Worm (Caenorhabditis elegans) whole organism, midembryonic: Measurements from ENCODE around the gene dpy-31.

Source experiments
- flt-1 ChIP-seq: fragments of 200-800 bp; sonication (Bioruptor generic); IDR thresholded peaks from 2 replicates; pipeline ENCODE4 v1.3.6; 2022; ENCODE audit warnings: missing genetic modification characterization, missing compliant biosample characterization
- klf-2 ChIP-seq: fragments of 200-800 bp; sonication (Bioruptor generic); conservative IDR thresholded peaks from 2 replicates; pipeline ENCODE4 v1.3.6; 2022; ENCODE audit warnings: missing genetic modification reagents, missing genetic modification characterization, missing compliant biosample characterization
- tab-1 ChIP-seq: fragments of 200-800 bp; sonication (Bioruptor generic); IDR thresholded peaks from 2 replicates; pipeline ENCODE4 v1.3.6; 2022; ENCODE audit warnings: missing genetic modification characterization, missing compliant biosample characterization
- ztf-29 ChIP-seq: fragments of 200-800 bp; sonication (Bioruptor generic); IDR thresholded peaks from 2 replicates; pipeline ENCODE4 v1.3.6; 2022; ENCODE audit warnings: missing genetic modification reagents, missing genetic modification characterization, missing compliant biosample characterization

ce11 chrIII:7199467-7199866, 2.5 kb upstream of the dpy-31 start:
- no peak for TF ChIP-seq flt-1 (GFP tag; lab: Robert Waterston, UW)
- no peak for TF ChIP-seq klf-2 (GFP tag; lab: Robert Waterston, UW)
- TF ChIP-seq ztf-29 (GFP tag; lab: Robert Waterston, UW): no peak
- no peak for TF ChIP-seq tab-1
